Fruit fly (Drosophila melanogaster) S2 (cell line): ENCODE measurements around the gene h-cup.

Experiments used
- CG8478 ChIP-seq: fragments of >200 bp; optimal IDR thresholded peaks from 2 replicates; lab custom pipeline; 2018
- CTCF ChIP-seq, 2 experiments: fragments of >200 bp; optimal IDR thresholded peaks; 2 replicates each; lab custom pipeline; 2018

The h-cup gene

DNA sequence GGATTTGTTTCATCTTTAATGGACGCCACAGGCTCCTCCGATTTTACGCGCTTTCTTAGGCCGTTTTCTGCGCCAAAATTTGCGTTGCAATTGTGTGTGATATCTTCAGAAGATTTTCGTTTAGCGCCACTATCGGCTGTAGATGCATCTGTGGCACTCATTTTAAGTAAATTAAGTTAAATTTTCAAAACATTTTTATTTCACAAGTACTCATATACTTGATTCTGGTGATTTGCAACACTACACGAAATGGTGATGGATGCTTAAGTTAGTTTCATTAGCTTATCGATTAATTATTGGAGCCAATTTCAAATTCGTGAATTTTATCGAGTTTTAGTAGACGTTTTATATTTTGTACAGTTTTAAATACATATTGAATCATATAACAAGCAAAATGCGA lies 19.1 kb downstream of the h-cup start, which contains the start of gene CG6171:
Gene CG6171, minus strand, starts transcription at position 250 of the 400 bp plus-strand sequence.
- TF ChIP-seq CTCF (optimal IDR thresholded peaks at IDR 0.05; lab: Kevin White, UChicago) (no peak), CG8478 (lab: Kevin White, UChicago) (no peak)

- TF ChIP-seq CG8478 (lab: Kevin White, UChicago) (no peak), CTCF (optimal IDR thresholded peaks at IDR 0.05; lab: Kevin White, UChicago) (no peak)
These were observed 21.3 kb downstream of the h-cup start, which contains the start of the genes Cog2 and Trax for dm6 chr3R:15361490-15361889. Cog2 (minus strand) TSS chr3R:15361657. Trax (plus strand) TSS chr3R:15361692.

DNA sequence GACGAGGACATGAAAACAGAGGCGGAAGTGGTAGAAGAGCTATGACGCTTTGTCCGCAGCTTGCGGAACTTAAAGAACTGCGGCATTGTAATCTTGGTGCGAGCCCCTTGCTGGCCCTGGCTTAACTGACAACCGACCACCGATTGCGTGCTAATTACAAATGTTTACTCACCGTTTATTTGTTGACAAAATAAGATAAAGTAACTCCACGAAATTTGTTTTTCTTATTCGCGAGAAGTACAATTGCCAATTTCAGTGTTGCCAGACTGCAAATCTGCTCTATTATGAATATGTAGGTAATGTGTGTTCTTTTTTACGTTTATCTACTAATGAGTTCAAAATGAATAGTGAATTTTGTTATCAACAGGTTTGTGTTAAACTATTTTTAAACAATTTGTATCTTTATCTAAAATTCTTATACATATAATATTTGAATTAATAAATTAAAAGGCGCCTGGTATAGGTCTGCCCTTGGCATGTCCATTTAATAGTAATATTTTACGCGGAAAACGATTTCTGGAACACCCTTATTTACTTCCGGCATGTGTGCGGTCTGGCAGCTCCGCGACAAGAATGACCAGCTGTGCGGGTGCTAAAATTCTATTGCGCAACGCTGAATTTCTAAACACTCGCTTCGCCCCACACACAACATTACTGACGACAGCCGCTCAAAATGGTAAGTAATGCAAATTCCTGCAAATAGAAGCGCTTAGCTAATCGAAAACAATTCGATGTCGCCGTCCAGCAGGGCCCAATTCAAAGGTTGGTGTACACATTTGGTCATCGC lies 25.9 kb downstream of the h-cup start, which contains the start of the genes Atg4b and Hibch:
Gene Atg4b, minus strand, starts transcription at position 280 of the 787 bp plus-strand sequence.
Gene Hibch, plus strand, starts transcription at position 585 of the 787 bp plus-strand sequence.
- TF ChIP-seq CTCF (optimal IDR thresholded peaks at IDR 0.05; lab: Kevin White, UChicago): no peak

DNA sequence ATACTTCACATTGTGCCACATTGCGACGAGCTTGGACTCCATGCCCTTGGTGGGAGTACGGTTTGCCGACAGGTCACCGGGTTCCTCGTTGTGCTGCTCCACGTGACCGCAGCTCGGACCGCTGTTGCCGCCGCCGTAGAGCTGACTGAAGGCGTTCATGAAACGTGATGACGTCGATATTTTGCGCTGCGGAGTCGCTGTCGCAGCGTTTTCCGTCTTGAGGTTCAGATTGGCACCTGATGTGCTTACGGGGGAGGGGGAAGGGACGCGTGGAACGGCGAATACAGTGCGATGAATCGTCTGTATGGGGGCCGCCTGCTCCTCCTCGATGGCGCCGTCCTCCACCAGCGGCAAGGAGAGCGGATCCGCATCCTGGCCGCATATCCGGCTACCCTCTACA lies 26.6 kb downstream of the h-cup start:
- TF ChIP-seq CTCF (optimal IDR thresholded peaks at IDR 0.05; lab: Kevin White, UChicago): no peak
- no peak for TF ChIP-seq CG8478 (lab: Kevin White, UChicago)

DNA sequence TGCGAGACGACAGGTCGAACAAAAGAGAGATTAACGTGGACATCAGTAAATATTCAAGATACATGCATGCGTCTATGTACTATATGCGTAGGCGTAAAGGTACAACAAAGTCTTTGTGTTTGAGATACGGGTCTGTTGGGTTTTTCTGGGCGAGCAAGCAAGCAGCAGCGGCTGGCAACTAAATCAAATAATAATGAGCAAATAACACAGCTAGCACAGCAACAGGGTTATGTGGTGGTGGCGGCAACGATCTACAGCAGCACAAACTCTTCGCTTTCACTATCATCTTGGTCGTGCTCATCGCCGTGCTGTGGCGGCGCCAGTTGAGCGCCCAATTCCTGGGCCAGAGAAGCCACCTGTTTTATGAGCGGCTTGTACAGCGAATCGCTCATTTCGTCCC lies 28.7 kb downstream of the h-cup start:
- TF ChIP-seq CG8478 (lab: Kevin White, UChicago) (no peak), CTCF (optimal IDR thresholded peaks at IDR 0.05; lab: Kevin White, UChicago) (no peak)

- TF ChIP-seq CTCF (optimal IDR thresholded peaks at IDR 0.05; lab: Kevin White, UChicago): no peak
- TF ChIP-seq CG8478 (lab: Kevin White, UChicago): no peak
These were observed 31.7 kb downstream of the h-cup start, which contains the start of the genes Trs33 and Tmtc4 for dm6 chr3R:15350993-15351426. Trs33 (minus strand) TSS chr3R:15350995. Tmtc4 (plus strand) TSS chr3R:15351225.

DNA sequence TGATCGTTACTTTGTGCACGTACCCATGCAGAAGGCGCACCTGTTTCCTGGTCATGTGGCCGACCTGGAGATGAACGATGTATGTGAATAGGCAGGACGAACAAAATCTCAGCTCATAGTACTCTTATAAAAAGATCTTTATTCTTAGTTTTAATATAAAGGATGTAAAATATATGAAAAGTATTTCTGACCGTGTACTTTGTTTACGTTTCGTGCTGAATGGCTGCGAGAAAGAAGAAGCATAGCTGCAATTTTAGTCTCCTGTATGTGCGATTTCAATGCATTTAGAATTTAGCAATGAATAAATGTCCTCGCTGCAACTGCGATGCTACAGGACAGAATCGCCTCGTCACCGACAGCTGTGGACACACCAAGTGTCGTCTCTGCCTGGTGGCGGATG lies 34.9 kb downstream of the h-cup start, which contains the start of the genes CG42726 and CG42727:
Gene CG42726, plus strand, starts transcription at position 227 of the 400 bp plus-strand sequence.
Gene CG42727, plus strand, starts transcription at position 227 of the 400 bp plus-strand sequence.
- no peak for TF ChIP-seq CTCF (optimal IDR thresholded peaks at IDR 0.05; lab: Kevin White, UChicago)
- TF ChIP-seq CG8478 (lab: Kevin White, UChicago): no peak

DNA sequence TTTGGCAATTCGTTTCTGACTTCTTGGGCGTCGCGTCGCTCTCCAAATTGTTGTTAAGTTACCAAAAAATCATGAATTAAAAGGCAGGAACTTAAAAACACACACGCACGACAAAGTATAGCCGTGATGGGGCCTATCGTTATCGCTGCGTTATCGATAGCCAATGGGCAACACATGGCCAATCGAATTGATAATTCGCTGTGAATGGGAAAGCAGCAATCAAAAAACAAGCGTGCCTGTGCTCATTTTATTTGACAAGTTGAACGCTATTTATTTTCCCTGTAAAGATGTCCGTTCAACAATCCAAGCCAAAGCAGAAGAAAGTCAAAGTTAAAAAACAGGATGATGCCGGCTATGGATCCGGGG lies 36.8 kb downstream of the h-cup start, which contains the start of the genes Surf4 and CG31301:
Gene Surf4, minus strand, starts transcription at position 159 of the 366 bp plus-strand sequence.
Gene CG31301, plus strand, starts transcription at position 188 of the 366 bp plus-strand sequence.
- TF ChIP-seq CG8478 (lab: Kevin White, UChicago) (no peak), CTCF (optimal IDR thresholded peaks at IDR 0.05; lab: Kevin White, UChicago) (no peak)

- TF ChIP-seq CG8478 (lab: Kevin White, UChicago) (no peak), CTCF (optimal IDR thresholded peaks at IDR 0.05; lab: Kevin White, UChicago) (no peak)
These were observed 37.3 kb downstream of the h-cup start for dm6 chr3R:15345198-15346017.

- TF ChIP-seq CG8478 (lab: Kevin White, UChicago): no peak
- no peak for TF ChIP-seq CTCF (optimal IDR thresholded peaks at IDR 0.05; lab: Kevin White, UChicago)
These were observed 39.6 kb downstream of the h-cup start, which contains the start of gene Nagk for dm6 chr3R:15342926-15343685. Nagk (minus strand) TSS chr3R:15343256.

DNA sequence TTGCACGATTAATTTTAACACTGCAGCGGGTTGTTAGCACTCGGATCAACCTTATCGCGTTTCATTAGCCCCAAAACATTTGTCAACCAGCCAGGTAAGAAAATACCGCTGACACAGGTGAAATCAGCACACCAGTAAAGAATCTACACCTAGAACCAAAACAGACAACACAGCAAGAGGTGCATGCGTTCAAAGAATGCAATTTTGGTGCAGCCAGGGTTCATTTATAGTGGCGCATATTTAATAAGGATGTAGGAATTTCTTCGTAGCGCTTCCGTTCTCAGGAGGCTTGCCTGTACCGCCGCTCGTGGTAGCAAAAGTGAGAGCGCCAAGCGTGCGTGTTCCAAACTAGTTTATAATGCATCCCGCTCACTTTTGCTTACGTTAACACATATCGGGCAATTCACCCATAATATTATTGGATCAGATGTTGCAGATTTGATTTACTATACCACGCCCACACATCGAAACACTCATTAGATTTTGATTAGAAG lies 40.3 kb downstream of the h-cup start:
- TF ChIP-seq CTCF (optimal IDR thresholded peaks at IDR 0.05; lab: Kevin White, UChicago): no peak
- no peak for TF ChIP-seq CG8478 (lab: Kevin White, UChicago)

DNA sequence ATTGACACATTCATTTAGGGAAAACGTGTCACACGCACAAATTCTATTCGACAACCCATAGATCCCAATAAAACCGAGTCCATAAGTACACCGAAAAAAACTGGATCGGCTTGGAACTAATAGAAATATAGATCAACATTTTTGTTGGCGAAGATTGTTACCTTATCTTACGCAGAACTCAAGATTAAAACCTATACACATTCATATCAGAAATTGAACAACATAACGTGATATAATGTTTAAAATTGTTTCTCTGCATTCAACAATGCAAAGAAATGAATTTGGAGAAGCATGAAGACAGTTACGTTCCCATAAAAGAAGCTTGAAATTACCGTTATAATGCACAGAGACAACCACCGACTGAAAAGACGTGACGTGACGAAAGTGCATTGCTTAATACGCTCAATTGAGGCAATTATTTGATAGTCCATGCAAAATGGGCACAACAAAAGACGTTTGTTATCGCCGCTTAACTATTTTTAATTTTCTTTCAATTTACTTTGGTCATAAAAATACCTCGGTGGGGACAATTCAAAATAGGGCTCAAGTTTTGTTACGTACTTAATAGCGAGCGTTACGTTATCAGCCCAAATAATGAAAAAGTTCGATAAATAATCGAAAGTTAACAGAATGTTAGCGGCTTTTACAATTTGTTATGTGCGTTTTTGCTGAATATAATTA lies 42.6 kb downstream of the h-cup start, which contains the start of gene SerRS-m:
Gene SerRS-m, plus strand, starts transcription at position 616 of the 681 bp plus-strand sequence.
- TF ChIP-seq CTCF (optimal IDR thresholded peaks at IDR 0.05; lab: Kevin White, UChicago) (no peak), CG8478 (lab: Kevin White, UChicago) (no peak)

DNA sequence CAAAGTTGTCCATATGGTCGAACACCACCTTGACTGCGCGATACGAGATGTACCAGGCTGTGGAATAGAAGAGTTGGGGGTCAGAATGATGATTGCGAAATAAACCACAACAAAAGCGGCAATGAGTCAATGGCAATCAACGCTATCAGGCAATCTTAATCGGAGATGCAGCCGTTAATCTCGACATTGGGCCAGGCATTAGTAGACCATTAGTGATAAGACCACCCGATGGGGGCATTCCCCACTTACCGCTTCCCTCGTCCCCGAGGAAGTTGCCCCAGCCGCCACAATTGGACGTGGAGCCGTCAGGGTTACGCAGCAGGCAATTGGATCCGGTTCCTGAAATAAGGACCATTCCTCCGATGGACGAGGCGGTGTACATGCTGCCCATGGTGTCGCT lies 43.6 kb downstream of the h-cup start:
- no peak for TF ChIP-seq CTCF (optimal IDR thresholded peaks at IDR 0.05; lab: Kevin White, UChicago)
- TF ChIP-seq CG8478 (lab: Kevin White, UChicago): no peak
